Fruit fly (Drosophila melanogaster) S2 (cell line): ENCODE data around the gene Polr2A.
"Not testable (repeated sequence)": the region's sequence is repeated elsewhere in the genome, so short reads cannot be mapped to it uniquely, and the experiment has no call there.

Experiments used
- CG8478 ChIP-seq: fragments of >200 bp; optimal IDR thresholded peaks from 2 replicates; lab custom pipeline; 2018
- CTCF ChIP-seq, 2 experiments: fragments of >200 bp; optimal IDR thresholded peaks; 2 replicates each; lab custom pipeline; 2018

Gene Polr2A

dm6 chrX:11569956-11570695 lies at the start of gene Polr2A, which contains the start of gene CG11699:
Polr2A (minus strand) TSS chrX:11570326.
CG11699 (plus strand) TSS chrX:11570621.
- TF ChIP-seq CTCF (optimal IDR thresholded peaks at IDR 0.05; lab: Kevin White, UChicago) (no peak), CG8478 (lab: Kevin White, UChicago) (no peak)

DNA sequence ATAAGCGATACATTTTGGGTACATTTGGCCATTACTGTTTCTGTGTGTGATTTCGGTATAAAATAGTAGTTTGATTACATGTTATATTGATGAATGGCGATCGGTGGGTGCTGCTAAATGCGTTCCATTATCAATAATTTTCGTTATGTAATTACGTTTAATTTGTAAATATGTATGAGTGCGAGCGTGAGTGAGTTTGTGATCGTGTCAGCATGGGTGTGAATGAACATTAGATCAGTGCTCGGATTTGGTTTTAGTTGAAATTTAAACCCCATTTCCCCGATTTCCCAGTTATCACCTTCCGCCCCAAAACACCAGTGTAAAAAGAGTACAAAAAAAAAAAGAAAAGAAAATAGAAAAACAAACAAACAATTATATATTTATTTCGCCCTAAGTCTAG lies 49.5 kb upstream of the Polr2A start:
- TF ChIP-seq CTCF (optimal IDR thresholded peaks at IDR 0.05; lab: Kevin White, UChicago) (no peak), CG8478 (lab: Kevin White, UChicago) (no peak)

dm6 chrX:11616496-11616952 lies 46.4 kb upstream of the Polr2A start:
- TF ChIP-seq CTCF (optimal IDR thresholded peaks at IDR 0.05; lab: Kevin White, UChicago) (no peak), CG8478 (lab: Kevin White, UChicago) (no peak)

DNA sequence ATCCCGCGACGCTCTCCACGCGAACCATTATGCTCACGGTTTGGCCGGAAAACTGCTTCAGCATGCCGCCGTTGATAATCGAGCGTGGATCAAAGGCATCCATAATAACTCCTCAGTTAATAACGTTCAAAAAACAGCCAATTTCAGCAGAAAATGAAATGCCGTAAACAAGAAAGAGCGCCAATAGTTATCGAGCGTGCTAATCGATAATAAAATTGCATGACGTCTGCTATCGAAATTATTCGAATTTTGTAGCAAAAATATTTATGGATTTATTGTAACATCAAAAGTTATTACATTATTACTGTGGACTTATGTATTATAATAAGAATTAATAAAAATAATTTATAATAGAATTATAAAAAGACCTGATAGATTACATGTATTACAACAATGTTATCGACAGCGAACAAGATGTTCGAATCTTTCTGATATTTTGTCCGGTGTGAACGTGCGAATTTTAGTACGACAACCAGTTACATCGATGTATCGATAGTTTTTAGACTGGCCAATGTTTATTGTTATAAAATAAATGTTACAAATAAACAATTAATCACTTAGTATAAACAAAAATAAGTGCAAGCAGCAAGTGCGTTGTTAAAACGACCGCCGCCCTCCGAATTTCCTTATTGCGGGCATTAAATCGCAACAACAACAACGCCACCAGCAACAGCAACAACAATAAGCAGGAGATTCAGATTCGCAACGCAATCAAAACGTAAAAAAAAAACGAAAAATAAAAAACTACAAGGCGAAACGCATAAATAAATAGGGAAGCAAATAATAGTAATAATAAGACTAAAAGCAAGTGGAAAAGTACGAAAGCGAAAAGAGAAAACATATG lies 45.7 kb upstream of the Polr2A start, which contains the start of the genes RPA3 and Met:
TSS of gene RPA3 (minus strand) at position 189 of the 844 bp plus-strand sequence.
TSS of gene Met (plus strand) at position 473 of the 844 bp plus-strand sequence.
- TF ChIP-seq CTCF (optimal IDR thresholded peaks at IDR 0.05; lab: Kevin White, UChicago) (no peak), CG8478 (lab: Kevin White, UChicago) (no peak)

- TF ChIP-seq CG8478 (lab: Kevin White, UChicago) (no peak), CTCF (optimal IDR thresholded peaks at IDR 0.05; lab: Kevin White, UChicago) (no peak)
These were observed 41.5 kb upstream of the Polr2A start, which contains the start of the genes CG2247 and CG1703 for dm6 chrX:11611645-11612079. CG2247 (minus strand) TSS chrX:11611652. CG1703 (plus strand) TSS chrX:11611927.

DNA sequence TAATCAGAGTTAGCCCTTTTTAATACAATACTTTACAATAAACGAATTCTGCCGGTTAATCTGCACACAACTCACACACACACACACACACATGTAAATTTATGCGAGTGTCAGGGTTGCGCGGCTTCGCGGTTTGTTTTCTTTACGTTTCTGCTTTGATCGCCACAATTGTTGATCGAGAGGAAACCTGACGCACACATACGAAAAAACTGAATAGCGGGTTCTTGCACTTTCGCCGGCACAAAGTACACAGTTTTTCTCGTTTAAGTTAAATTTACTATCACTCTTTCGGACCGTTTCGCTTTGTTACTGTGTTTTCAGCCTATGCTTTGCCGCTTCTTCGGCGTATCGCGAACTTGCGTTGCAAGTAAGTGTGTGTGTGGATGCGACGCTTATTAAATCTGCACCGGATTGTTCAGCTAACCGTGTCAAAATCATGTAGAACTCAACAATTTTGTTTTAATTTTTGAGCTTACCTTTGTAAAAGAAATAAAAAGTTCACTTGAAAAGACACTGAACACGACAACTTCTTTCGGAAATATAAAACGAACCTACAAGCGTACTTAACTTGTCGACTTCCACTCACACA lies 41.0 kb upstream of the Polr2A start:
- TF ChIP-seq CG8478 (lab: Kevin White, UChicago) (no peak), CTCF (optimal IDR thresholded peaks at IDR 0.05; lab: Kevin White, UChicago) (no peak)

DNA sequence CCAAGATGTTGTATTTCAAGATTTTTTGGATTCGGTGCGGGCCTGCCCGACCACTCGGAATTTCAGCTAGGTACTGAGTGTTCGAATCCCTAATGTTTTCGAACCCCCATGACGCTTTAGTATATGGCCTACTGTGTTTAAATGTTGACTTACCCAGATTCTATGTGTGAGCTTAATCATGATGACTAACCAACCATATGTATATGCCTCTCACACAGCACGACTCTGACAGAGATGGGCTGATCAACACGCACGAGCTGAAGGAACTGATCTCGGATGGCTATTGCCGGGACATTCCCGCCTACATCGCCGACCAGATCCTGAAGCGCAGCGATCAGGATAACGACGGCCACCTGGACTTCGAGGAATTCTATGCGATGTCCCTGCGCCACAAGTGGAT lies 34.0 kb upstream of the Polr2A start, which contains the start of gene CG2533:
TSS of gene CG2533 (minus strand) at position 101 of the 400 bp plus-strand sequence.
- TF ChIP-seq CG8478 (lab: Kevin White, UChicago) (no peak), CTCF (optimal IDR thresholded peaks at IDR 0.05; lab: Kevin White, UChicago) (no peak)

DNA sequence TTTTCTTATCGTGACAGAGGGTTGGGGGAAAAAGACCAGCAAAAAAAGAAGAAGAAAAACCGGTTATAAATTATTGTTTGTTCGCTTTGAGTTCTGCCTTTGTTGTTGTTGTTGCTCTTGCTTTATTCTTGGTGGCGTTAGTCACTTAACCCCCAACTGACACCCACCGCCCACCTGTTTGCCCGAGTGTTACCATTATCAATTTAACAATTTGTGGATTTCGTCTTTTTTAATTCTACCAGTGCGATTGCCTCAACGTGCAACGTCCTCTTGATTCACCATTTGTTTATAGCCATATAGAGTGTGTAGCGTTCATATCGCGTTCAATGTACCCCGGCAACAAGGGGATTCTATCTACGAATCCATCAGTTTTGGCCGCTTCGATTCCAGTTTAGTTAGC lies 31.3 kb upstream of the Polr2A start:
- TF ChIP-seq CTCF (optimal IDR thresholded peaks at IDR 0.05; lab: Kevin White, UChicago), result no peak
- TF ChIP-seq CG8478 (lab: Kevin White, UChicago), result no peak

dm6 chrX:11600795-11601358 lies 30.8 kb upstream of the Polr2A start:
- TF ChIP-seq CTCF (optimal IDR thresholded peaks at IDR 0.05; lab: Kevin White, UChicago) (no peak), CG8478 (lab: Kevin White, UChicago) (no peak)

- TF ChIP-seq CTCF (optimal IDR thresholded peaks at IDR 0.05; lab: Kevin White, UChicago); CG8478 (lab: Kevin White, UChicago): not testable (repeated sequence)
These were observed 29.5 kb upstream of the Polr2A start, which contains the start of gene rho-4 for dm6 chrX:11599589-11599988. rho-4 (plus strand) TSS chrX:11599838.

DNA sequence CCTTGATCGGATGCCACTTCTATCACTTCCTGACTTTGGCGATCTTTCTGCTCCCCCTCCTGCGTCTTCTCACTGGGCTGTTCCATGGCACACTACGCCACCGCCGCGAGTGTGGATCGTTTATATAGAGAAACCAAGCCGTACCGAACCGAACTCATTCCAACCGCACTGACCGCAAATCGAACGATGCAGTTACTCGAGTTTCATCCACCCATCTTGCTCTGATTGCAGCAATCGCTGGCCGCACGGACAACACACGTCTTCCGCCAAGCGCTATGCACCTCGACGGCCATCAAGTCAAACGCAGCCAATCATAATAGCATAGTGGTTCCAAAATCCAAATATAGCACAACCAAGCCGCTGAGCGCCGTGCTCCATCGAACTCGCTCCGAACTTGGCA lies 13.9 kb upstream of the Polr2A start, which contains the start of gene pkm:
TSS of gene pkm (minus strand) at position 101 of the 400 bp plus-strand sequence.
- TF ChIP-seq CTCF (optimal IDR thresholded peaks at IDR 0.05; lab: Kevin White, UChicago) (no peak), CG8478 (lab: Kevin White, UChicago) (no peak)

dm6 chrX:11580200-11580840 lies 10.2 kb upstream of the Polr2A start, which contains the start of gene nod:
nod (plus strand) TSS chrX:11580772.
- TF ChIP-seq CG8478 (lab: Kevin White, UChicago) (no peak), CTCF (optimal IDR thresholded peaks at IDR 0.05; lab: Kevin White, UChicago) (peak; percentile 62)

dm6 chrX:11578841-11579240 lies 8.7 kb upstream of the Polr2A start:
- TF ChIP-seq CG8478 (lab: Kevin White, UChicago), result no peak
- no peak for TF ChIP-seq CTCF (optimal IDR thresholded peaks at IDR 0.05; lab: Kevin White, UChicago)
